Worm (Caenorhabditis elegans): ENCODE data around the gene gskl-1.

ce11 chrII:10947317-10947716 lies at the start of gene gskl-1, which contains the start of gene tceb-3:
- no peak for TF ChIP-seq ref-1 (GFP tag; conservative IDR thresholded peaks at IDR 0.05)
- TF ChIP-seq cog-1 (tag; optimal IDR thresholded peaks at IDR 0.05): no peak
- TF ChIP-seq ztf-23 (GFP tag; IDR thresholded peaks at IDR 0.05): no peak
- TF ChIP-seq klf-2 (GFP tag; conservative IDR thresholded peaks at IDR 0.05): no peak
- TF ChIP-seq flt-1 (GFP tag; IDR thresholded peaks at IDR 0.05): no peak

All from whole organism, midembryonic.